Worm (Caenorhabditis elegans): ENCODE results near the gene lin-46.

lin-46 gene

DNA sequence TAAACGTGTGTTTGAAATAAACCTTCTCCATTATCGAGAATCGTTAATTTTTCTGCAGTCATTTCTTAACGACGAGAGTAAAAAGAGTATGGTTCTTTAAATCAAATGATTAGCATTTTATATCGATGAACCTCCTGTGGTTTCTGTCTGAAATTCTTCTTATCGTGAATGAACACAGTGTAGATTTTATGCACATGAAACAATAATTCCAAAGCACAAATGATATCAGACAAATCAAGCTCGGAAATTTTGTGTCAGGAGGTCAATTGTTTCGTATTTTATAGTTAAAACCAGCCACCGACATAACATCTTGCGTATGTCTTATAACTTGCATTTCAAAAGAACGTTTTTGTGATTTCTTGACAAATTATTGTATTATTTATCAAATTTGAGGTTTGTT is 31.6 kb upstream of the lin-46 start, which contains the start of gene T16G1.6:
T16G1.6 (minus strand) TSS at position 77 of the 400 bp plus-strand sequence.
- TF ChIP-seq nhr-77 (tag; optimal IDR thresholded peaks at IDR 0.05): peak; percentile 80
- no peak for TF ChIP-seq T26A8.4 (GFP tag; IDR thresholded peaks at IDR 0.05)
- TF ChIP-seq nhr-102 (tag; optimal IDR thresholded peaks at IDR 0.05): peak; percentile 71
- no peak for TF ChIP-seq F26F4.8 (GFP tag; conservative IDR thresholded peaks at IDR 0.05)
- peak; percentile 25 for TF ChIP-seq hlh-30 (tag; optimal IDR thresholded peaks at IDR 0.05; ENCODE audit: insufficient read depth)
- TF ChIP-seq madf-9 (GFP tag; conservative IDR thresholded peaks at IDR 0.05): no peak
- TF ChIP-seq zag-1 (tag; optimal IDR thresholded peaks at IDR 0.05): no peak
- TF ChIP-seq nhr-6 (tag; optimal IDR thresholded peaks at IDR 0.05): no peak
- TF ChIP-seq snpc-1.2 (GFP tag; IDR thresholded peaks at IDR 0.05): no peak
- peak; percentile 79 for TF ChIP-seq dve-1 (tag; optimal IDR thresholded peaks at IDR 0.05; ENCODE audit: insufficient read depth)
- no peak for TF ChIP-seq daf-16 (GFP tag; optimal IDR thresholded peaks at IDR 0.05)
- peak; percentile 38 for TF ChIP-seq daf-16 (tag; optimal IDR thresholded peaks at IDR 0.05)
- no peak for TF ChIP-seq arid-1 (GFP tag; conservative IDR thresholded peaks at IDR 0.05)
- TF ChIP-seq hlh-11 (tag; optimal IDR thresholded peaks at IDR 0.05): peak; percentile 63
- TF ChIP-seq nhr-28 (tag; optimal IDR thresholded peaks at IDR 0.05): peak; percentile 97
- TF ChIP-seq unc-39 (tag; optimal IDR thresholded peaks at IDR 0.05): no peak
- TF ChIP-seq Y5F2A.4 (GFP tag; optimal IDR thresholded peaks at IDR 0.05): no peak
- no peak for TF ChIP-seq ZK546.5 (tag; optimal IDR thresholded peaks at IDR 0.05)
- TF ChIP-seq egl-43 (GFP tag; IDR thresholded peaks at IDR 0.05): no peak
- TF ChIP-seq pqm-1 (tag; optimal IDR thresholded peaks at IDR 0.05): peak; percentile 88
- TF ChIP-seq php-3 (GFP tag; IDR thresholded peaks at IDR 0.05): peak; percentile 65; the same call in 1 of the 2 replicates
- TF ChIP-seq dmd-6 (GFP tag; IDR thresholded peaks at IDR 0.05): peak; percentile 86

DNA sequence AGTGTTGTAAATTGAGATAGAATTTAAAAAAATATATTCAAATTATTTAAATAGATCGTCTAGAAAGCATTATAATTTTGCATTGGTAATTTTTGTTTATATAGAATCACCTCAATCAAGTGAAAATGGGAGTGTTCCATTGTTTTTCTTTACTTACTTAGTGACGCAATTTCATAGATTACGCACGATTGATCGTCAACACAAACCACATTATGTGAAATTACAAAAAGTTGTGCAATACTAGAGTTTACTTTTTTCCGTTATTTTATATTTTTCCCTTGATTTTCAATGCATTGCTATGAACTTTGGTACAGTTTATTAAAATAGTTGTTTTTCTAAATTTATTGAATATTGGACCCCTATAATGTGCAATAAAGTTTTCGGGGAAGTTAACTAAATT is 29.2 kb upstream of the lin-46 start, which contains the start of gene T16G1.5:
T16G1.5 (minus strand) TSS at position 119 of the 400 bp plus-strand sequence.
- peak; percentile 88 for TF ChIP-seq zip-2 (tag; optimal IDR thresholded peaks at IDR 0.05)
- no peak for TF ChIP-seq mep-1 (tag; optimal IDR thresholded peaks at IDR 0.05)
- peak; percentile 40 for TF ChIP-seq pqm-1 (tag; optimal IDR thresholded peaks at IDR 0.05)
- no peak for TF ChIP-seq zfp-3 (GFP tag; conservative IDR thresholded peaks at IDR 0.05)
- TF ChIP-seq ceh-82 (tag; optimal IDR thresholded peaks at IDR 0.05): no peak
- TF ChIP-seq tra-1 (GFP tag; IDR thresholded peaks at IDR 0.05): no peak
- peak; percentile 36 for TF ChIP-seq nhr-77 (tag; optimal IDR thresholded peaks at IDR 0.05)
- no peak for TF ChIP-seq daf-16 (GFP tag; optimal IDR thresholded peaks at IDR 0.05)
- peak; percentile 76 for TF ChIP-seq daf-16 (tag; optimal IDR thresholded peaks at IDR 0.05)
- TF ChIP-seq lin-38 (GFP tag; IDR thresholded peaks at IDR 0.05): no peak
- TF ChIP-seq nhr-25 (tag; optimal IDR thresholded peaks at IDR 0.05; ENCODE audit: borderline replicate concordance, insufficient read depth): no peak
- TF ChIP-seq F44E2.7 (GFP tag; IDR thresholded peaks at IDR 0.05): no peak
- no peak for TF ChIP-seq unc-62 (GFP tag; optimal IDR thresholded peaks at IDR 0.05 in 1 of 2)
- no peak for TF ChIP-seq unc-62 (tag; optimal IDR thresholded peaks at IDR 0.05)
- 0 out of 2 replicates have a peak, but pooled peaks have one; percentile 23 for TF ChIP-seq dmd-6 (GFP tag; IDR thresholded peaks at IDR 0.05)
- TF ChIP-seq nhr-28 (tag; optimal IDR thresholded peaks at IDR 0.05): peak; percentile 58

DNA sequence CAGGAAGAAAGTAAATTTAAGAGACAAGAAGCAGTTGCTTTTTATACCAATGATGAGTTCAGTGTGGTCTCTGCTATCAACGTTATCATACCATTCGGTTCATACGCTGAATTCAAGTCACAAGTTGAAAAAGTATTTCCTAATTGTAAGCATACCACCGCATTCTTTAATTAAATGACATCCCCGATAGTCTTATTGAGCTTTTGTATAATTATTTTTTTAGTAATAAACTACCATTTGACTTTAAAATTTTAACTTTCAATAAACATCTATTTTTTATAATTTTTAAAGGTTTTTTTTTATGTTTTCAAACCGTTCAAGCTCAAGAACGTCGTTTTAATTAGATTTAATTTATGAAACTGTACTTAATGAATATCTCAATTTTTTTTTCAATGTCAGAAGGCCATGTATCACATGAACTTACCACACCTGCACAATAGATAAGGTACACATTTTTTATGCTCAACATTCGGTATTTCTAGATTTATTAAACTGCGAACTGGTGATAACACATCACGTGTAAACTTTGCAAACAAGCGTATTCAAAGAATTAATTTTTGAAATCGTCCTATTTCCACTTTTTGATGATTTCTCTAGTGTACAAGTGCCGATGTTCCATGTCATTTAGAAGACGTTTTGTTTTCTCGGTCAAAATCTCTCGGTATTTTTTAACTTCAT is 26.7 kb upstream of the lin-46 start, which contains the start of gene T16G1.4:
T16G1.4 (minus strand) TSS at position 51 of the 678 bp plus-strand sequence.
- TF ChIP-seq hlh-30 (tag; optimal IDR thresholded peaks at IDR 0.05; ENCODE audit: insufficient read depth) (peak; percentile 46), daf-16 (GFP tag; optimal IDR thresholded peaks at IDR 0.05) (no peak), daf-16 (tag; optimal IDR thresholded peaks at IDR 0.05) (peak; percentile 51), nhr-28 (tag; optimal IDR thresholded peaks at IDR 0.05) (peak; percentile 11), ZK546.5 (tag; optimal IDR thresholded peaks at IDR 0.05) (no peak)

- no peak for TF ChIP-seq tra-1 (GFP tag; IDR thresholded peaks at IDR 0.05)
- peak in 1 of 2 experiments; percentile 92 for TF ChIP-seq unc-62 (GFP tag; optimal IDR thresholded peaks at IDR 0.05 in 1 of 2)
- no peak for TF ChIP-seq unc-62 (tag; optimal IDR thresholded peaks at IDR 0.05)
- no peak for TF ChIP-seq mdl-1 (tag; optimal IDR thresholded peaks at IDR 0.05)
These were observed 25.3 kb upstream of the lin-46 start for ce11 chrV:12943399-12943798.
